Worm (Caenorhabditis elegans) whole organism, L3 larva: Measurements from ENCODE around the gene sulp-5.

Experiments used
- daf-12 ChIP-seq: fragments of 150-350 bp; optimal IDR thresholded peaks from 2 replicates; lab custom pipeline; 2014; ENCODE audit warnings: missing biosample characterization, missing genetic modification reagents, missing genetic modification characterization
- elt-2 ChIP-seq: sonication (generic microtip); optimal IDR thresholded peaks from 2 replicates; lab custom pipeline; 2016; ENCODE audit warnings: missing genetic modification reagents, mild to moderate bottlenecking, missing genetic modification characterization, missing compliant biosample characterization
- nfya-1 ChIP-seq: sonication (generic microtip); optimal IDR thresholded peaks from 2 replicates; lab custom pipeline; 2017; ENCODE audit warnings: missing genetic modification characterization, mild to moderate bottlenecking, missing compliant biosample characterization, antibody characterized with exemption, moderate library complexity; ENCODE audit not compliant: insufficient read depth
- nhr-28 ChIP-seq: fragments of 150-350 bp; optimal IDR thresholded peaks from 2 replicates; lab custom pipeline; 2014; ENCODE audit warnings: missing biosample characterization, missing genetic modification characterization
- pha-4 ChIP-seq: fragments of 150-350 bp; optimal IDR thresholded peaks from 2 replicates; lab custom pipeline; 2014; ENCODE audit warnings: missing biosample characterization, missing genetic modification reagents, missing genetic modification characterization
- unc-39 ChIP-seq: sonication (generic microtip); optimal IDR thresholded peaks from 4 replicates; lab custom pipeline; 2017; ENCODE audit warnings: missing biosample characterization, missing genetic modification characterization
- ztf-4 ChIP-seq: fragments of 150-350 bp; optimal IDR thresholded peaks from 2 replicates; lab custom pipeline; 2014; ENCODE audit warnings: missing biosample characterization, missing genetic modification characterization

- TF ChIP-seq ztf-4 (tag; lab: Kevin White, UChicago) (no peak), nfya-1 (tag; lab: Kevin White, UChicago) (peak; percentile 42), nhr-28 (tag; lab: Kevin White, UChicago) (no peak), unc-39 (tag; lab: Kevin White, UChicago) (no peak), pha-4 (peak; percentile 40), daf-12 (no peak), elt-2 (tag; lab: Kevin White, UChicago) (peak; percentile 8)
Measured at ce11 chrV:11844828-11845227, 35.0 kb upstream of the sulp-5 start.
